Worm (Caenorhabditis elegans) whole organism, L2 larva: ENCODE measurements around the gene T21E8.6.

Experiments used
- ZK546.5 ChIP-seq: sonication (generic microtip); optimal IDR thresholded peaks from 2 replicates; lab custom pipeline; 2017; ENCODE audit warnings: missing biosample characterization, missing genetic modification characterization
- dmd-4 ChIP-seq: sonication (generic microtip); optimal IDR thresholded peaks from 2 replicates; lab custom pipeline; 2017; ENCODE audit warnings: missing biosample characterization, missing genetic modification characterization
- elt-1 ChIP-seq: fragments of 150-350 bp; optimal IDR thresholded peaks from 2 replicates; lab custom pipeline; 2014; ENCODE audit warnings: missing biosample characterization, missing genetic modification characterization
- fos-1 ChIP-seq: fragments of 150-350 bp; optimal IDR thresholded peaks from 2 replicates; lab custom pipeline; 2014; ENCODE audit warnings: missing biosample characterization, missing genetic modification characterization
- lin-13 ChIP-seq: fragments of 150-350 bp; optimal IDR thresholded peaks from 2 replicates; lab custom pipeline; 2014; ENCODE audit warnings: missing biosample characterization, missing genetic modification reagents, missing genetic modification characterization
- mab-5 ChIP-seq: fragments of 150-350 bp; optimal IDR thresholded peaks from 2 replicates; lab custom pipeline; 2014; ENCODE audit warnings: missing biosample characterization, missing genetic modification characterization
- mbf-1 ChIP-seq: sonication (generic microtip); optimal IDR thresholded peaks from 2 replicates; lab custom pipeline; 2017; ENCODE audit warnings: missing biosample characterization, missing genetic modification characterization
- mdl-1 ChIP-seq, 2 experiments: fragments of 150-350 bp in 1 of 2; sonication (generic microtip) in 1 of 2; optimal IDR thresholded peaks; 2 replicates each; lab custom pipeline; 2017; ENCODE audit warnings: missing biosample characterization in 2 of 2, missing genetic modification characterization in 2 of 2
- skn-1 ChIP-seq: sonication (generic microtip); optimal IDR thresholded peaks from 2 replicates; lab custom pipeline; 2017; ENCODE audit warnings: missing biosample characterization, missing genetic modification characterization
- snpc-4 ChIP-seq: fragments of 150-350 bp; optimal IDR thresholded peaks from 2 replicates; lab custom pipeline; 2014; ENCODE audit warnings: missing biosample characterization, missing genetic modification characterization
- unc-62 ChIP-seq: fragments of 150-350 bp; optimal IDR thresholded peaks from 2 replicates; lab custom pipeline; 2014; ENCODE audit warnings: missing biosample characterization, missing genetic modification reagents, missing genetic modification characterization
- ztf-11 ChIP-seq: sonication (generic microtip); optimal IDR thresholded peaks from 2 replicates; lab custom pipeline; 2017; ENCODE audit warnings: missing biosample characterization, missing genetic modification characterization

DNA sequence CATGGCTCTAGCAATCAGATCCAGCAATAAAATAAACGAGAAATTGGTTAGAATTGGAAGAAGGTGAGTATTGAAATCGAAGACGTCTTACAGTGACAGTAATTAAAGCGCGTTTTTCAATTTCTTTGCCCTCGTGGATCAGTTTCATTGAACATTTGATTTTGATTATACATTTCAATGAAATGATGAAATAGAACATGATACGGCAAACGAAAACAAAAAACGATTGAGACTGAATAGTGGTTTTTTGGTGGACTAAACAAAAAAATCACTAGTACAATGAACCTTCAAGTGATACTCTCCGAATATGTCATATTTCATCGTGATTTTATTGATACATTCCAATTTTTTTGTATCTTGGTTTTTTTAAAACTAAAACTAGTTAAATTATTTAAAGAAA is 14.4 kb downstream of the T21E8.6 start, which contains the start of gene haly-1:
- no peak for TF ChIP-seq lin-13 (GFP tag; lab: Kevin White, UChicago)
- no peak for TF ChIP-seq elt-1 (tag; lab: Kevin White, UChicago)
- TF ChIP-seq ZK546.5 (tag; lab: Kevin White, UChicago) = no peak
- no peak for TF ChIP-seq mab-5 (tag; lab: Kevin White, UChicago)
- no peak for TF ChIP-seq fos-1 (tag; lab: Kevin White, UChicago)
- TF ChIP-seq skn-1 (tag; lab: Kevin White, UChicago) = no peak
- no peak for TF ChIP-seq ztf-11 (tag; lab: Kevin White, UChicago)
- no peak for TF ChIP-seq dmd-4 (tag; lab: Kevin White, UChicago)
- no peak for TF ChIP-seq unc-62 (GFP tag; lab: Kevin White, UChicago)
- no peak for TF ChIP-seq mbf-1 (tag; lab: Kevin White, UChicago)
- no peak for TF ChIP-seq mdl-1 (tag; optimal IDR thresholded peaks at IDR 0.05; lab: Kevin White, UChicago)
- no peak for TF ChIP-seq snpc-4 (tag; lab: Kevin White, UChicago)
